Fruit fly (Drosophila melanogaster) whole organism, wandering third instar larva: ENCODE measurements around the gene Spn.

Experiments used
- CG32264 ChIP-seq: fragments of 200-800 bp; sonication (Bioruptor generic); optimal IDR thresholded peaks from 2 replicates; lab custom pipeline; 2016; ENCODE audit warnings: missing biosample characterization, missing genetic modification characterization
- Dfd ChIP-seq: fragments of >200 bp; optimal IDR thresholded peaks from 2 replicates; lab custom pipeline; 2017; ENCODE audit warnings: missing biosample characterization, missing genetic modification characterization
- Dif ChIP-seq: fragments of 200-275, 200-300 bp; sonication (Bioruptor generic); optimal IDR thresholded peaks from 2 replicates; lab custom pipeline; 2018; ENCODE audit warnings: missing biosample characterization, missing genetic modification characterization; ENCODE audit not compliant: partially characterized antibody
- Hnf4 ChIP-seq: fragments of 200-800 bp; sonication (Bioruptor generic); optimal IDR thresholded peaks from 2 replicates; lab custom pipeline; 2016; ENCODE audit warnings: missing biosample characterization, mild to moderate bottlenecking, missing genetic modification characterization
- Myc ChIP-seq: fragments of >200 bp; optimal IDR thresholded peaks from 2 replicates; lab custom pipeline; 2017
- OdsH ChIP-seq: fragments of 200-800 bp; sonication (Bioruptor generic); optimal IDR thresholded peaks from 2 replicates; lab custom pipeline; 2016; ENCODE audit warnings: missing biosample characterization, mild to moderate bottlenecking, missing genetic modification characterization
- Sp1 ChIP-seq: fragments of 200-800 bp; sonication (Bioruptor generic); optimal IDR thresholded peaks from 3 replicates; lab custom pipeline; 2019; ENCODE audit warnings: missing biosample characterization, mild to moderate bottlenecking, missing genetic modification characterization, moderate library complexity
- Vsx2 ChIP-seq: fragments of 200-300, 225-300 bp; sonication (Bioruptor generic); optimal IDR thresholded peaks from 2 replicates; lab custom pipeline; 2018; ENCODE audit warnings: missing biosample characterization, missing genetic modification characterization; ENCODE audit not compliant: partially characterized antibody
- h ChIP-seq: fragments of 200-800 bp; sonication (Bioruptor generic); optimal IDR thresholded peaks from 3 replicates; lab custom pipeline; 2016; ENCODE audit warnings: missing biosample characterization, mild to moderate bottlenecking, missing genetic modification characterization
- rgr ChIP-seq: fragments of 200-800 bp; sonication (Bioruptor generic); optimal IDR thresholded peaks from 3 replicates; lab custom pipeline; 2016; ENCODE audit warnings: missing biosample characterization, mild to moderate bottlenecking, missing genetic modification characterization

- TF ChIP-seq Dif (GFP tag; lab: Kevin White, UChicago) (no peak), h (GFP tag; lab: Kevin White, UChicago) (no peak), Hnf4 (no peak), rgr (GFP tag; lab: Kevin White, UChicago) (no peak), Sp1 (no peak), OdsH (GFP tag; lab: Kevin White, UChicago) (no peak), Vsx2 (GFP tag; lab: Kevin White, UChicago) (no peak), Dfd (GFP tag; lab: Kevin White, UChicago) (no peak), CG32264 (GFP tag; lab: Kevin White, UChicago) (no peak), Myc (lab: Kevin White, UChicago) (no peak)
Observed at dm6 chr3L:2577096-2577831, 23.2 kb upstream of the Spn start.
